Fruit fly (Drosophila melanogaster) whole organism, embryonic: ENCODE data around the gene Sirt6.

Experiments used
- CG11085 ChIP-seq: fragments of 200-800 bp; sonication (Bioruptor generic); IDR thresholded peaks from 2 replicates; pipeline ENCODE4 v1.3.6; 2022; ENCODE audit warnings: missing biosample characterization, missing genetic modification characterization
- gem ChIP-seq: fragments of 200-800 bp; sonication (Bioruptor generic); optimal IDR thresholded peaks from 2 replicates; lab custom pipeline; 2019; ENCODE audit warnings: missing biosample characterization, mild to moderate bottlenecking, missing genetic modification characterization, moderate library complexity
- ind ChIP-seq: fragments of 200-800 bp; sonication (Bioruptor generic); optimal IDR thresholded peaks from 3 replicates; lab custom pipeline; 2016; ENCODE audit warnings: missing biosample characterization, missing genetic modification characterization
- insv ChIP-seq, 2 experiments: fragments of 200-800 bp; sonication (Bioruptor generic); optimal IDR thresholded peaks; 3 replicates each; lab custom pipeline; 2016 to 2018; ENCODE audit warnings: missing biosample characterization in 2 of 2, missing genetic modification characterization in 2 of 2
- mam ChIP-seq: fragments of 200-800 bp; sonication (Bioruptor generic); optimal IDR thresholded peaks from 3 replicates; lab custom pipeline; 2016; ENCODE audit warnings: missing biosample characterization, missing genetic modification characterization
- pros ChIP-seq: fragments of 200-800 bp; sonication (Bioruptor generic); optimal IDR thresholded peaks from 3 replicates; lab custom pipeline; 2019; ENCODE audit warnings: missing biosample characterization, mild to moderate bottlenecking, missing genetic modification characterization, moderate library complexity
- sens ChIP-seq: fragments of 200-800 bp; sonication (Bioruptor generic); peaks from one replicate; lab custom pipeline; 2016; ENCODE audit warnings: missing biosample characterization, missing genetic modification characterization

- TF ChIP-seq CG11085 (GFP tag; lab: Robert Waterston, UW) (no peak), ind (GFP tag; lab: Kevin White, UChicago) (no peak), sens (GFP tag; lab: Kevin White, UChicago) (peak; percentile 25), pros (GFP tag; lab: Kevin White, UChicago) (no peak), gem (tag; lab: Kevin White, UChicago) (no peak), mam (GFP tag; lab: Kevin White, UChicago) (no peak), insv (GFP tag; optimal IDR thresholded peaks at IDR 0.05; lab: Kevin White, UChicago) (no peak)
These were observed 35.3 kb downstream of the Sirt6 start for dm6 chr3R:10226132-10227023.
